Fruit fly (Drosophila melanogaster) whole organism, embryonic: ENCODE results near the gene Sgs5bis.

Experiments
- B-H1 ChIP-seq: fragments of 200-800 bp; sonication (Bioruptor generic); IDR thresholded peaks from 3 replicates; pipeline ENCODE4 v1.3.6; 2022; ENCODE audit warnings: missing biosample characterization, missing genetic modification characterization
- Bdp1 ChIP-seq: fragments of 200-800 bp; sonication (Bioruptor generic); optimal IDR thresholded peaks from 3 replicates; lab custom pipeline; 2016; ENCODE audit warnings: missing biosample characterization, missing genetic modification characterization
- CG10274 ChIP-seq: fragments of 200-800 bp; sonication (Bioruptor generic); optimal IDR thresholded peaks from 3 replicates; lab custom pipeline; 2017; ENCODE audit warnings: missing biosample characterization, mild to moderate bottlenecking, missing genetic modification characterization
- CG11456 ChIP-seq: fragments of 200-800 bp; sonication (Bioruptor generic); IDR thresholded peaks from 3 replicates; pipeline ENCODE4 v1.3.6; 2022; ENCODE audit warnings: missing biosample characterization, missing genetic modification characterization
- CG12391 ChIP-seq: fragments of 200-800 bp; sonication (Bioruptor generic); optimal IDR thresholded peaks from 3 replicates; lab custom pipeline; 2018; ENCODE audit warnings: missing biosample characterization, mild to moderate bottlenecking, missing genetic modification characterization, moderate library complexity
- CG13123 ChIP-seq: fragments of 200-800 bp; sonication (Bioruptor generic); optimal IDR thresholded peaks from 2 replicates; lab custom pipeline; 2016; ENCODE audit warnings: missing biosample characterization, missing genetic modification characterization
- CG15073 ChIP-seq: fragments of 200-800 bp; sonication (Bioruptor generic); optimal IDR thresholded peaks from 2 replicates; lab custom pipeline; 2016; ENCODE audit warnings: missing biosample characterization, missing genetic modification characterization
- CG15601 ChIP-seq: fragments of 200-800 bp; sonication (Bioruptor generic); optimal IDR thresholded peaks from 3 replicates; lab custom pipeline; 2019; ENCODE audit warnings: missing biosample characterization, mild to moderate bottlenecking, missing genetic modification characterization, moderate library complexity
- CG1602 ChIP-seq: fragments of 200-800 bp; sonication (Bioruptor generic); optimal IDR thresholded peaks from 3 replicates; lab custom pipeline; 2016; ENCODE audit warnings: missing biosample characterization, missing genetic modification characterization
- CG30020 ChIP-seq: fragments of 200-800 bp; optimal IDR thresholded peaks from 2 replicates; lab custom pipeline; 2019; ENCODE audit warnings: missing biosample characterization, mild to moderate bottlenecking, missing genetic modification characterization, moderate library complexity
- CG5953 ChIP-seq: fragments of 200-800 bp; sonication (Bioruptor generic); IDR thresholded peaks from 2 replicates; pipeline ENCODE4 v1.3.6; 2022; ENCODE audit warnings: missing biosample characterization, missing genetic modification characterization
- CG6813 ChIP-seq: fragments of 200-800 bp; sonication (Bioruptor generic); optimal IDR thresholded peaks from 2 replicates; lab custom pipeline; 2017; ENCODE audit warnings: missing biosample characterization, missing genetic modification characterization, mild to moderate bottlenecking, moderate library complexity, missing genetic modification reagents
- CG7372 ChIP-seq: fragments of 200-800 bp; sonication (Bioruptor generic); IDR thresholded peaks from 2 replicates; pipeline ENCODE4 v1.3.6; 2022; ENCODE audit warnings: missing biosample characterization, missing genetic modification characterization
- CG8924 ChIP-seq: fragments of 200-800 bp; optimal IDR thresholded peaks from 3 replicates; lab custom pipeline; 2019; ENCODE audit warnings: missing biosample characterization, mild to moderate bottlenecking, missing genetic modification characterization, moderate library complexity
- CG9797 ChIP-seq: fragments of 200-800 bp; sonication (Bioruptor generic); optimal IDR thresholded peaks from 3 replicates; lab custom pipeline; 2018; ENCODE audit warnings: missing biosample characterization, mild to moderate bottlenecking, missing genetic modification characterization
- CG9876 ChIP-seq: fragments of 200-800 bp; sonication (Bioruptor generic); optimal IDR thresholded peaks from 2 replicates; lab custom pipeline; 2016; ENCODE audit warnings: missing biosample characterization, missing genetic modification characterization
- Fer2 ChIP-seq: fragments of 200-800 bp; sonication (Bioruptor generic); optimal IDR thresholded peaks from 2 replicates; lab custom pipeline; 2018; ENCODE audit warnings: missing biosample characterization, mild to moderate bottlenecking, missing genetic modification characterization, moderate library complexity
- Fer3 ChIP-seq: fragments of 200-800 bp; sonication (Bioruptor generic); optimal IDR thresholded peaks from 2 replicates; lab custom pipeline; 2018; ENCODE audit warnings: missing biosample characterization, mild to moderate bottlenecking, missing genetic modification characterization, moderate library complexity
- GATAe ChIP-seq: fragments of 200-800 bp; sonication (Bioruptor generic); conservative IDR thresholded peaks from 2 replicates; pipeline ENCODE4 v1.3.6; 2022; ENCODE audit warnings: missing biosample characterization, missing genetic modification characterization
- H2.0 ChIP-seq: fragments of 200-800 bp; sonication (Bioruptor generic); IDR thresholded peaks from 2 replicates; pipeline ENCODE4 v1.3.6; 2022; ENCODE audit warnings: missing biosample characterization, missing genetic modification characterization
- HmgZ ChIP-seq: fragments of 200-800 bp; sonication (Bioruptor generic); optimal IDR thresholded peaks from 2 replicates; lab custom pipeline; 2018; ENCODE audit warnings: missing biosample characterization, mild to moderate bottlenecking, missing genetic modification characterization
- Hsf ChIP-seq: fragments of 200-800 bp; sonication (Bioruptor generic); optimal IDR thresholded peaks from 3 replicates; lab custom pipeline; 2016; ENCODE audit warnings: missing biosample characterization, missing genetic modification characterization
- Kr ChIP-seq: fragments of 200-800 bp; sonication (Bioruptor generic); optimal IDR thresholded peaks from 2 replicates; lab custom pipeline; 2017; ENCODE audit warnings: missing biosample characterization, mild to moderate bottlenecking, missing genetic modification characterization
- MBD-R2 ChIP-seq: fragments of 200-800 bp; sonication (Bioruptor generic); IDR thresholded peaks from 2 replicates; pipeline ENCODE4 v1.3.6; 2022; ENCODE audit warnings: missing biosample characterization, missing genetic modification characterization
- Max ChIP-seq: fragments of 200-800 bp; sonication (Bioruptor generic); optimal IDR thresholded peaks from 2 replicates; lab custom pipeline; 2016; ENCODE audit warnings: missing biosample characterization, mild to moderate bottlenecking, missing genetic modification characterization
- Mes4 ChIP-seq: fragments of 200-800 bp; sonication (Bioruptor generic); optimal IDR thresholded peaks from 2 replicates; lab custom pipeline; 2016; ENCODE audit warnings: missing biosample characterization, missing genetic modification characterization
- NC2β ChIP-seq: fragments of 200-800 bp; sonication (Bioruptor generic); optimal IDR thresholded peaks from 2 replicates; lab custom pipeline; 2016; ENCODE audit warnings: missing biosample characterization, missing genetic modification characterization
- NK7.1 ChIP-seq: fragments of 200-800 bp; sonication (Bioruptor generic); optimal IDR thresholded peaks from 3 replicates; lab custom pipeline; 2016; ENCODE audit warnings: missing biosample characterization, missing genetic modification characterization
- Scr ChIP-seq: fragments of 200-800 bp; sonication (Bioruptor generic); IDR thresholded peaks from 2 replicates; pipeline ENCODE4 v1.3.6; 2022; ENCODE audit warnings: missing biosample characterization, missing genetic modification characterization; ENCODE audit not compliant: partially characterized antibody
- Sry-β ChIP-seq: fragments of 200-800 bp; sonication (Bioruptor generic); optimal IDR thresholded peaks from 2 replicates; lab custom pipeline; 2018; ENCODE audit warnings: missing biosample characterization, mild to moderate bottlenecking, missing genetic modification characterization, moderate library complexity
- Sry-δ ChIP-seq: fragments of 200-800 bp; sonication (Bioruptor generic); optimal IDR thresholded peaks from 2 replicates; lab custom pipeline; 2016; ENCODE audit warnings: missing biosample characterization, missing genetic modification characterization
- Usf ChIP-seq: fragments of 200-800 bp; sonication (Bioruptor generic); optimal IDR thresholded peaks from 2 replicates; lab custom pipeline; 2017; ENCODE audit warnings: missing genotype, missing biosample characterization, missing genetic modification characterization
- ap ChIP-seq: fragments of 200-800 bp; sonication (Bioruptor generic); IDR thresholded peaks from 2 replicates; pipeline ENCODE4 v1.3.6; 2022; ENCODE audit warnings: missing biosample characterization, missing genetic modification characterization
- ash1 ChIP-seq: fragments of 200-800 bp; sonication (Bioruptor generic); optimal IDR thresholded peaks from 2 replicates; lab custom pipeline; 2018; ENCODE audit warnings: missing biosample characterization, mild to moderate bottlenecking, missing genetic modification characterization
- dati ChIP-seq: fragments of 200-800 bp; sonication (Bioruptor generic); IDR thresholded peaks from 2 replicates; pipeline ENCODE4 v1.3.6; 2022; ENCODE audit warnings: missing biosample characterization, missing genetic modification characterization
- dmrt11E ChIP-seq: fragments of 200-800 bp; sonication (Bioruptor generic); optimal IDR thresholded peaks from 3 replicates; lab custom pipeline; 2018; ENCODE audit warnings: missing biosample characterization, mild to moderate bottlenecking, missing genetic modification characterization, moderate library complexity
- dmrt99B ChIP-seq: fragments of 200-800 bp; sonication (Bioruptor generic); optimal IDR thresholded peaks from 2 replicates; lab custom pipeline; 2018; ENCODE audit warnings: missing biosample characterization, mild to moderate bottlenecking, missing genetic modification characterization, moderate library complexity
- dysf ChIP-seq: fragments of 200-800 bp; sonication (Bioruptor generic); IDR thresholded peaks from 3 replicates; pipeline ENCODE4 v1.3.6; 2022; ENCODE audit warnings: missing biosample characterization, missing genetic modification characterization
- gcm2 ChIP-seq: fragments of 200-800 bp; sonication (Bioruptor generic); optimal IDR thresholded peaks from 2 replicates; lab custom pipeline; 2016; ENCODE audit warnings: missing biosample characterization, missing genetic modification characterization
- gsb-n ChIP-seq: fragments of 200-800 bp; sonication (Bioruptor generic); optimal IDR thresholded peaks from 3 replicates; lab custom pipeline; 2018; ENCODE audit warnings: missing biosample characterization, mild to moderate bottlenecking, missing genetic modification characterization
- hkb ChIP-seq, 2 experiments: fragments of 200-800 bp in 1 of 2; fragments of >200 bp in 1 of 2; sonication (Bioruptor generic) in 1 of 2; IDR thresholded peaks in 1 of 2; optimal IDR thresholded peaks in 1 of 2; 2 replicates each; pipeline versions ENCODE4 v1.3.6 to Lab custom; 2017 to 2022; ENCODE audit warnings: missing biosample characterization in 1 of 2, missing genetic modification characterization in 1 of 2
- inv ChIP-seq: fragments of 200-800 bp; sonication (Bioruptor generic); IDR thresholded peaks from 2 replicates; pipeline ENCODE4 v1.3.6; 2022; ENCODE audit warnings: missing biosample characterization, missing genetic modification characterization; ENCODE audit not compliant: partially characterized antibody
- kni ChIP-seq: fragments of 200-800 bp; sonication (Bioruptor generic); optimal IDR thresholded peaks from 3 replicates; lab custom pipeline; 2017; ENCODE audit warnings: mild to moderate bottlenecking, missing biosample characterization, missing genetic modification reagents, missing genetic modification characterization
- pho ChIP-seq: fragments of 200-800 bp; sonication (Bioruptor generic); optimal IDR thresholded peaks from 2 replicates; lab custom pipeline; 2016; ENCODE audit warnings: missing biosample characterization, missing genetic modification characterization
- sens ChIP-seq: fragments of 200-800 bp; sonication (Bioruptor generic); peaks from one replicate; lab custom pipeline; 2016; ENCODE audit warnings: missing biosample characterization, missing genetic modification characterization
- slou ChIP-seq: fragments of 200-800 bp; sonication (Bioruptor generic); optimal IDR thresholded peaks from 3 replicates; lab custom pipeline; 2016; ENCODE audit warnings: missing biosample characterization, missing genetic modification characterization
- wor ChIP-seq: fragments of 200-800 bp; sonication (Bioruptor generic); IDR thresholded peaks from 2 replicates; pipeline ENCODE4 v1.3.6; 2022; ENCODE audit warnings: missing biosample characterization, missing genetic modification characterization

Gene Sgs5bis

DNA sequence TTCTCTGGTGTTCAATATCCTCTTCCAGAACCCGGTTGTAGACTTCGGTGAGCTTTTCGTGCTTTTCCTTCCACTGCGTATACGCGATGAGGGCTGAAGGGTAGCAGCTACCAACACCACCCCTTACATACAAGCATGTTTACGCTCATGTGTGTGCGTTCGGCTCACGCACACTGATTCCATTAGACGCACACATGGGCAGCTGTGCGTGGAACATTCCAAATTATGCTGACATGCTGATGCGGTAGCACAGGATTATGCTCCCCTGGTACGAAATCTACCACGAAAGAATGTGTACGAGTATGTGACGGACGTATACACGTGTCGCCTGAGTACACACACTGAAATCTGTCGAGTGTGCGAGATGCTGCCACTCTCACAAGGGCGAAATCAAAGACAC is 9.5 kb downstream of the Sgs5bis start (continued):
- TF ChIP-seq inv (GFP tag; lab: Robert Waterston, UW) (0 out of 2 replicates have a peak, but pooled peaks have one; percentile 23), CG6813 (GFP tag; lab: Kevin White, UChicago) (no peak)
- TF ChIP-seq, all 482 proteins: peak for 51

DNA sequence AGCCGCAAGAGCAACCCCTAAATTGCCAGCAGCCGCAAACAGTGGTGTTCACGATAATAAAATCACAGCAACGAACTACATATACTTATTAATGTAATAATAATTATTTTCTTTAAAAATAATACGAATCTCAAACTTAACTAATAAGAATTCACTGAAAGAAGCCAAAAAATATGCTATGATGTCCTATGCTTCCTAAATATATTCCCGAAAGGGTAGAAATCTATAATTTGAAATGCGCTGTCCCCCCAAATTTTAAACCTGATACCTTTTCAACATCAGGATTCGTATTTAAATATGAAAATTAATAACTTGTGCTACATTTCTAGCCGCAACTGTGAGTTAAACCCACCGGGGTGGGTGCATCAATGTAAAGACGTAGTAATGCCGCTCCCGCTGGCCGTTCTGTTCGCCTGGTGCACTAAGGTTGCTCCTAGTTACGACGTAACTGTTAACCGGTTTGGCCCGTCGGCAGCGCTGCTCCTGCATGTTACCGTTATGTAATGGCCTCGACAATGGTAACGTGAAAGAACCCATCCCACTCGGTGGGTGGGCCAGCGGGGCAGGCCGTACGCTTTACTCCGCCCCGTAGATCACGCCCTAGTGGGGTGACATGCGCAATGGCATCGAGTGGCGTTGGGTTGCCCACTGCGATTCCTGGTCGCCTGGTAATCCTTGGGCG is 10.2 kb downstream of the Sgs5bis start:
- TF ChIP-seq Fer3 (tag; lab: Kevin White, UChicago) (peak; percentile 72), Kr (peak; percentile 100), CG11456 (GFP tag; lab: Robert Waterston, UW) (no peak; the same call in 2 of the 3 replicates), Mes4 (GFP tag; lab: Kevin White, UChicago) (no peak), dmrt99B (tag; lab: Kevin White, UChicago) (peak; percentile 87), gsb-n (tag; lab: Kevin White, UChicago) (peak; percentile 84), ap (GFP tag; lab: Robert Waterston, UW) (peak; percentile 46; the same call in 1 of the 2 replicates), gcm2 (GFP tag; lab: Kevin White, UChicago) (peak; percentile 29), Scr (GFP tag; lab: Robert Waterston, UW) (no peak), CG8924 (peak; percentile 94), Fer2 (tag; lab: Kevin White, UChicago) (peak; percentile 35), CG12391 (peak; percentile 89), CG7372 (GFP tag; lab: Robert Waterston, UW) (peak; percentile 19), sens (GFP tag; lab: Kevin White, UChicago) (peak; percentile 90), slou (GFP tag; lab: Kevin White, UChicago) (peak; percentile 11), Sry-δ (GFP tag; lab: Kevin White, UChicago) (no peak), Usf (GFP tag; lab: Kevin White, UChicago) (peak; percentile 78), GATAe (GFP tag; lab: Robert Waterston, UW) (no peak), MBD-R2 (GFP tag; lab: Robert Waterston, UW) (no peak), dysf (peak; percentile 69), kni (GFP tag; lab: Kevin White, UChicago) (peak; percentile 95), dmrt11E (peak; percentile 92), CG10274 (peak; percentile 58), CG30020 (peak; percentile 61), ash1 (GFP tag; lab: Kevin White, UChicago) (no peak), CG15073 (peak; percentile 45), H2.0 (GFP tag; lab: Robert Waterston, UW) (peak; percentile 32; the same call in 1 of the 2 replicates), wor (GFP tag; lab: Robert Waterston, UW) (peak; percentile 61), hkb (optimal IDR thresholded peaks at IDR 0.05; lab: Kevin White, UChicago) (no peak), hkb (GFP tag; IDR thresholded peaks at IDR 0.05; lab: Robert Waterston, UW) (peak; percentile 62), B-H1 (GFP tag; lab: Robert Waterston, UW) (peak; percentile 26; the same call in 1 of the 3 replicates), CG5953 (GFP tag; lab: Robert Waterston, UW) (no peak), CG9797 (no peak), Hsf (GFP tag; lab: Kevin White, UChicago) (peak; percentile 59), Bdp1 (GFP tag; lab: Kevin White, UChicago) (peak; percentile 33), CG13123 (GFP tag; lab: Kevin White, UChicago) (peak; percentile 37), Sry-β (GFP tag; lab: Kevin White, UChicago) (no peak), CG1602 (peak; percentile 69), Max (peak; percentile 43), CG9876 (no peak), HmgZ (tag; lab: Kevin White, UChicago) (no peak), CG15601 (tag; lab: Kevin White, UChicago) (peak; percentile 82), dati (GFP tag; lab: Robert Waterston, UW) (no peak), pho (GFP tag; lab: Kevin White, UChicago) (no peak), NK7.1 (GFP tag; lab: Kevin White, UChicago) (no peak), NC2β (GFP tag; lab: Kevin White, UChicago) (peak; percentile 15)
